Comparison of ENCODE assay signal across 1 fruit fly cellular context in genomic region chrX:17880269-17880889, dm6.
TF ChIP-seq lines count a peak whose summit lies in the region.

No protein-coding gene starts in this region.

TF ChIP-seq in whole organism, embryonic, 481 proteins besides CTCF, POLR2A, EP300 and RAD21 (continued from another document and continues in another):
- TF ChIP-seq sug (tag; optimal IDR thresholded peaks at IDR 0.05; lab: Kevin White, UChicago) (peak; percentile 92), Trl (optimal IDR thresholded peaks at IDR 0.05; lab: Kevin White, UChicago) (peak; percentile 22 to 36), Trl (GFP tag; optimal IDR thresholded peaks at IDR 0.05; lab: Kevin White, UChicago) (peak; percentile 95), CG11723 (GFP tag; optimal IDR thresholded peaks at IDR 0.05; lab: Kevin White, UChicago) (peak; percentile 94), CG4404 (GFP tag; IDR thresholded peaks at IDR 0.05; lab: Robert Waterston, UW) (peak; percentile 90), Taf1 (GFP tag; IDR thresholded peaks at IDR 0.05; lab: Robert Waterston, UW) (peak; percentile 93), E2f1 (GFP tag; IDR thresholded peaks at IDR 0.05; lab: Robert Waterston, UW) (peak; percentile 93), Dad (GFP tag; optimal IDR thresholded peaks at IDR 0.05; lab: Kevin White, UChicago) (peak; percentile 96), ash1 (GFP tag; optimal IDR thresholded peaks at IDR 0.05; lab: Kevin White, UChicago) (peak; percentile 62), CG10321 (GFP tag; IDR thresholded peaks at IDR 0.05; lab: Robert Waterston, UW) (peak; percentile 72), Sox102F (GFP tag; optimal IDR thresholded peaks at IDR 0.05; lab: Kevin White, UChicago) (peak; percentile 97), lov (optimal IDR thresholded peaks at IDR 0.05; lab: Kevin White, UChicago) (no peak), lov (GFP tag; IDR thresholded peaks at IDR 0.05; lab: Robert Waterston, UW) (peak; percentile 92), NFAT (GFP tag; IDR thresholded peaks at IDR 0.05; lab: Robert Waterston, UW) (peak; percentile 96), CG12104 (GFP tag; optimal IDR thresholded peaks at IDR 0.05; lab: Kevin White, UChicago) (peak; percentile 79), CHES-1-like (GFP tag; optimal IDR thresholded peaks at IDR 0.05; lab: Kevin White, UChicago) (peak; percentile 95), disco-r (GFP tag; optimal IDR thresholded peaks at IDR 0.05; lab: Kevin White, UChicago) (peak; percentile 93), luna (GFP tag; optimal IDR thresholded peaks at IDR 0.05; lab: Kevin White, UChicago) (peak; percentile 93), CG12219 (GFP tag; optimal IDR thresholded peaks at IDR 0.05; lab: Kevin White, UChicago) (peak; percentile 93), fd102C (GFP tag; optimal IDR thresholded peaks at IDR 0.05; lab: Kevin White, UChicago) (no peak), kay (GFP tag; optimal IDR thresholded peaks at IDR 0.05; lab: Kevin White, UChicago) (peak; percentile 92), p53 (GFP tag; optimal IDR thresholded peaks at IDR 0.05; lab: Kevin White, UChicago) (peak; percentile 78), gsb (GFP tag; IDR thresholded peaks at IDR 0.05; lab: Robert Waterston, UW) (peak; percentile 93), Neu2 (GFP tag; optimal IDR thresholded peaks at IDR 0.05; lab: Kevin White, UChicago; ENCODE audit: borderline replicate concordance) (no peak), CG8359 (GFP tag; optimal IDR thresholded peaks at IDR 0.05; lab: Kevin White, UChicago; ENCODE audit: borderline replicate concordance) (peak; percentile 70), prd (optimal IDR thresholded peaks at IDR 0.05; lab: Kevin White, UChicago) (no peak), prd (GFP tag; IDR thresholded peaks at IDR 0.05; lab: Robert Waterston, UW) (peak; percentile 97), CG5245 (GFP tag; optimal IDR thresholded peaks at IDR 0.05; lab: Kevin White, UChicago) (peak; percentile 85), Spps (tag; optimal IDR thresholded peaks at IDR 0.05; lab: Kevin White, UChicago) (peak; percentile 40), HLH4C (GFP tag; IDR thresholded peaks at IDR 0.05; lab: Robert Waterston, UW; ENCODE audit: partially characterized antibody) (no peak), CG14050 (GFP tag; IDR thresholded peaks at IDR 0.05; lab: Robert Waterston, UW) (peak; percentile 92), grau (tag; optimal IDR thresholded peaks at IDR 0.05; lab: Kevin White, UChicago) (peak; percentile 99), maf-S (GFP tag; optimal IDR thresholded peaks at IDR 0.05; lab: Kevin White, UChicago) (peak; percentile 92), Asciz (GFP tag; optimal IDR thresholded peaks at IDR 0.05; lab: Kevin White, UChicago) (peak; percentile 83), hkb (optimal IDR thresholded peaks at IDR 0.05; lab: Kevin White, UChicago) (no peak), hkb (GFP tag; IDR thresholded peaks at IDR 0.05; lab: Robert Waterston, UW) (peak; percentile 93), Ets97D (GFP tag; optimal IDR thresholded peaks at IDR 0.05; lab: Kevin White, UChicago) (peak; percentile 88), Hr39 (optimal IDR thresholded peaks at IDR 0.05; lab: Kevin White, UChicago) (no peak), B-H2 (GFP tag; optimal IDR thresholded peaks at IDR 0.05; lab: Kevin White, UChicago) (peak; percentile 89), D19A (tag; optimal IDR thresholded peaks at IDR 0.05; lab: Kevin White, UChicago) (peak; percentile 82), CG18764 (GFP tag; optimal IDR thresholded peaks at IDR 0.05; lab: Kevin White, UChicago) (peak; percentile 74), Ssrp (tag; optimal IDR thresholded peaks at IDR 0.05; lab: Kevin White, UChicago) (peak; percentile 92), CG12942 (GFP tag; optimal IDR thresholded peaks at IDR 0.05; lab: Kevin White, UChicago) (peak; percentile 93), CG32532 (GFP tag; IDR thresholded peaks at IDR 0.05; lab: Robert Waterston, UW) (peak; percentile 97), PHDP (tag; optimal IDR thresholded peaks at IDR 0.05; lab: Kevin White, UChicago) (peak; percentile 96), CG13296 (GFP tag; optimal IDR thresholded peaks at IDR 0.05; lab: Kevin White, UChicago) (peak; percentile 90), Atf6 (GFP tag; IDR thresholded peaks at IDR 0.05; lab: Robert Waterston, UW) (peak; percentile 96), Fer2 (tag; optimal IDR thresholded peaks at IDR 0.05; lab: Kevin White, UChicago) (peak; percentile 92), CG10366 (GFP tag; IDR thresholded peaks at IDR 0.05; lab: Robert Waterston, UW) (peak; percentile 96), CG18619 (GFP tag; optimal IDR thresholded peaks at IDR 0.05; lab: Kevin White, UChicago) (peak; percentile 93), lmd (GFP tag; IDR thresholded peaks at IDR 0.05; lab: Robert Waterston, UW) (peak; percentile 96), oc (tag; optimal IDR thresholded peaks at IDR 0.05; lab: Kevin White, UChicago) (peak; percentile 97), CG1024 (GFP tag; IDR thresholded peaks at IDR 0.05; lab: Robert Waterston, UW) (peak; percentile 87), gcm (GFP tag; optimal IDR thresholded peaks at IDR 0.05; lab: Kevin White, UChicago) (peak; percentile 90), da (GFP tag; optimal IDR thresholded peaks at IDR 0.05; lab: Kevin White, UChicago) (peak; percentile 80), Dip2 (GFP tag; IDR thresholded peaks at IDR 0.05; lab: Robert Waterston, UW) (peak; percentile 50), ssp (GFP tag; IDR thresholded peaks at IDR 0.05; lab: Robert Waterston, UW) (peak; percentile 86), Dll (GFP tag; IDR thresholded peaks at IDR 0.05; lab: Robert Waterston, UW; ENCODE audit: partially characterized antibody) (no peak), fd3F (GFP tag; optimal IDR thresholded peaks at IDR 0.05; lab: Kevin White, UChicago) (peak; percentile 91), CG18262 (tag; optimal IDR thresholded peaks at IDR 0.05; lab: Kevin White, UChicago) (peak; percentile 90), Elba2 (GFP tag; optimal IDR thresholded peaks at IDR 0.05; lab: Kevin White, UChicago) (no peak), en (GFP tag; optimal IDR thresholded peaks at IDR 0.05; lab: Kevin White, UChicago) (peak; percentile 88), CG9609 (GFP tag; optimal IDR thresholded peaks at IDR 0.05; lab: Kevin White, UChicago) (peak; percentile 95), pan (optimal IDR thresholded peaks at IDR 0.05; lab: Kevin White, UChicago) (no peak), pan (GFP tag; optimal IDR thresholded peaks at IDR 0.05 in 1 of 2, IDR thresholded peaks at IDR 0.05 in 1 of 2) (peak in 1 of 2 experiments; percentile 97), CG17385 (GFP tag; optimal IDR thresholded peaks at IDR 0.05; lab: Kevin White, UChicago) (peak; percentile 93), CG9876 (GFP tag; optimal IDR thresholded peaks at IDR 0.05; lab: Kevin White, UChicago) (peak; percentile 86), sim (GFP tag; IDR thresholded peaks at IDR 0.05; lab: Robert Waterston, UW) (peak; percentile 70; the same call in 1 of the 2 replicates), exex (tag; optimal IDR thresholded peaks at IDR 0.05; lab: Kevin White, UChicago) (peak; percentile 78), B-H1 (GFP tag; IDR thresholded peaks at IDR 0.05; lab: Robert Waterston, UW) (peak; percentile 93), CG11560 (tag; IDR thresholded peaks at IDR 0.05; lab: Robert Waterston, UW) (peak; percentile 89), Oaz (GFP tag; IDR thresholded peaks at IDR 0.05; lab: Robert Waterston, UW) (peak; percentile 86), sisA (GFP tag; IDR thresholded peaks at IDR 0.05; lab: Robert Waterston, UW) (peak; percentile 94), Six4 (GFP tag; optimal IDR thresholded peaks at IDR 0.05; lab: Kevin White, UChicago) (peak; percentile 84), CG7786 (GFP tag; optimal IDR thresholded peaks at IDR 0.05; lab: Kevin White, UChicago) (peak; percentile 92), tio (GFP tag; optimal IDR thresholded peaks at IDR 0.05; lab: Kevin White, UChicago) (peak; percentile 92), ham (GFP tag; IDR thresholded peaks at IDR 0.05; lab: Robert Waterston, UW) (peak; percentile 90), NC2α (GFP tag; optimal IDR thresholded peaks at IDR 0.05; lab: Kevin White, UChicago) (peak; percentile 88), CG1603 (tag; optimal IDR thresholded peaks at IDR 0.05; lab: Kevin White, UChicago) (peak; percentile 96), CG12071 (GFP tag; optimal IDR thresholded peaks at IDR 0.05; lab: Kevin White, UChicago) (peak; percentile 95), CG13123 (GFP tag; optimal IDR thresholded peaks at IDR 0.05; lab: Kevin White, UChicago) (peak; percentile 88), wdn (GFP tag; IDR thresholded peaks at IDR 0.05; lab: Robert Waterston, UW) (peak; percentile 94), vfl (GFP tag; optimal IDR thresholded peaks at IDR 0.05; lab: Kevin White, UChicago) (peak; percentile 93), Hmr (GFP tag; optimal IDR thresholded peaks at IDR 0.05; lab: Kevin White, UChicago) (peak; percentile 96), twi (tag; optimal IDR thresholded peaks at IDR 0.05; lab: Kevin White, UChicago) (peak; percentile 90), MTF-1 (GFP tag; optimal IDR thresholded peaks at IDR 0.05; lab: Kevin White, UChicago; ENCODE audit: borderline replicate concordance) (peak; percentile 75), Bgb (GFP tag; IDR thresholded peaks at IDR 0.05; lab: Robert Waterston, UW; ENCODE audit: partially characterized antibody) (no peak), Lpt (GFP tag; optimal IDR thresholded peaks at IDR 0.05; lab: Kevin White, UChicago) (no peak), Lim3 (GFP tag; IDR thresholded peaks at IDR 0.05; lab: Robert Waterston, UW) (peak; percentile 87), aop (GFP tag; IDR thresholded peaks at IDR 0.05; lab: Robert Waterston, UW) (peak; percentile 84), H15 (GFP tag; IDR thresholded peaks at IDR 0.05; lab: Robert Waterston, UW) (peak; percentile 93), CG17612 (GFP tag; IDR thresholded peaks at IDR 0.05; lab: Robert Waterston, UW) (peak; percentile 92), Ptx1 (GFP tag; IDR thresholded peaks at IDR 0.05; lab: Robert Waterston, UW) (peak; percentile 97), z (GFP tag; IDR thresholded peaks at IDR 0.05; lab: Robert Waterston, UW) (0 out of 3 replicates have a peak, but pooled peaks have one; percentile 20), slbo (GFP tag; IDR thresholded peaks at IDR 0.05; lab: Robert Waterston, UW) (peak; percentile 98), ci (GFP tag; IDR thresholded peaks at IDR 0.05; lab: Robert Waterston, UW) (peak; percentile 98), btn (GFP tag; optimal IDR thresholded peaks at IDR 0.05; lab: Kevin White, UChicago) (peak; percentile 80), sens-2 (GFP tag; IDR thresholded peaks at IDR 0.05; lab: Robert Waterston, UW) (peak; percentile 88), peb (GFP tag; IDR thresholded peaks at IDR 0.05; lab: Robert Waterston, UW) (peak; percentile 93), CG17186 (GFP tag; optimal IDR thresholded peaks at IDR 0.05; lab: Kevin White, UChicago) (peak; percentile 55), CG10654 (GFP tag; optimal IDR thresholded peaks at IDR 0.05; lab: Kevin White, UChicago) (peak; percentile 85), CG31365 (tag; optimal IDR thresholded peaks at IDR 0.05; lab: Kevin White, UChicago) (peak; percentile 79), ewg (GFP tag; optimal IDR thresholded peaks at IDR 0.05; lab: Kevin White, UChicago) (peak; percentile 92), CG16863 (GFP tag; optimal IDR thresholded peaks at IDR 0.05; lab: Kevin White, UChicago) (peak; percentile 95), CG12299 (tag; optimal IDR thresholded peaks at IDR 0.05; lab: Kevin White, UChicago) (peak; percentile 93), ranshi (GFP tag; IDR thresholded peaks at IDR 0.05; lab: Robert Waterston, UW) (peak; percentile 95), ind (GFP tag; optimal IDR thresholded peaks at IDR 0.05; lab: Kevin White, UChicago) (peak; percentile 95), ERR (GFP tag; optimal IDR thresholded peaks at IDR 0.05; lab: Kevin White, UChicago) (peak; percentile 94), CG3726 (GFP tag; IDR thresholded peaks at IDR 0.05; lab: Robert Waterston, UW) (peak; percentile 91), emc (GFP tag; optimal IDR thresholded peaks at IDR 0.05; lab: Kevin White, UChicago) (peak; percentile 79), bsh (GFP tag; optimal IDR thresholded peaks at IDR 0.05; lab: Kevin White, UChicago) (peak; percentile 56 to 97), CG14441 (GFP tag; IDR thresholded peaks at IDR 0.05; lab: Robert Waterston, UW) (peak; percentile 97), CG14710 (tag; optimal IDR thresholded peaks at IDR 0.05; lab: Kevin White, UChicago) (peak; percentile 66), CG2202 (tag; optimal IDR thresholded peaks at IDR 0.05; lab: Kevin White, UChicago) (peak; percentile 79), CG6813 (GFP tag; optimal IDR thresholded peaks at IDR 0.05; lab: Kevin White, UChicago) (peak; percentile 88), cato (GFP tag; optimal IDR thresholded peaks at IDR 0.05; lab: Kevin White, UChicago; ENCODE audit: borderline replicate concordance) (peak; percentile 51), CG15269 (tag; optimal IDR thresholded peaks at IDR 0.05; lab: Kevin White, UChicago) (peak; percentile 97), repo (GFP tag; optimal IDR thresholded peaks at IDR 0.05; lab: Kevin White, UChicago) (peak; percentile 78), dysf (GFP tag; IDR thresholded peaks at IDR 0.05; lab: Robert Waterston, UW) (peak; percentile 97), CG1602 (GFP tag; optimal IDR thresholded peaks at IDR 0.05; lab: Kevin White, UChicago) (peak; percentile 91), CG1792 (GFP tag; optimal IDR thresholded peaks at IDR 0.05; lab: Kevin White, UChicago) (peak; percentile 81), Hr78 (GFP tag; optimal IDR thresholded peaks at IDR 0.05; lab: Kevin White, UChicago) (peak in 1 of 2 experiments; percentile 86), jing (GFP tag; optimal IDR thresholded peaks at IDR 0.05; lab: Kevin White, UChicago) (peak; percentile 94), gt (GFP tag; IDR thresholded peaks at IDR 0.05; lab: Robert Waterston, UW) (peak; percentile 79), CG2889 (GFP tag; IDR thresholded peaks at IDR 0.05; lab: Robert Waterston, UW) (peak; percentile 96), Myb (GFP tag; optimal IDR thresholded peaks at IDR 0.05; lab: Kevin White, UChicago) (peak; percentile 83), CG15011 (GFP tag; optimal IDR thresholded peaks at IDR 0.05; lab: Kevin White, UChicago) (peak; percentile 82), CG13424 (tag; optimal IDR thresholded peaks at IDR 0.05; lab: Kevin White, UChicago) (peak; percentile 91), dpn (GFP tag; optimal IDR thresholded peaks at IDR 0.05; lab: Kevin White, UChicago) (peak; percentile 97 to 98), CG17359 (tag; optimal IDR thresholded peaks at IDR 0.05; lab: Kevin White, UChicago) (peak; percentile 94), CG7372 (GFP tag; IDR thresholded peaks at IDR 0.05; lab: Robert Waterston, UW) (peak; percentile 95), amos (GFP tag; IDR thresholded peaks at IDR 0.05; lab: Robert Waterston, UW; ENCODE audit: partially characterized antibody) (no peak)
